Worm (Caenorhabditis elegans) whole organism, young adult: ENCODE measurements around the gene srh-241.
A peak's percentile ranks its signal among the peaks of the same experiment; 100 is the strongest.

Source experiments
- B0035.1 ChIP-seq: sonication (generic microtip); optimal IDR thresholded peaks from 2 replicates; lab custom pipeline; 2016; ENCODE audit warnings: missing genetic modification characterization, mild to moderate bottlenecking, missing compliant biosample characterization, missing genotype, missing genetic modification reagents
- F37B4.10 ChIP-seq: fragments of 200-800 bp; sonication (Bioruptor generic); IDR thresholded peaks from 2 replicates; pipeline ENCODE4 v1.3.6; 2022; ENCODE audit warnings: missing genetic modification characterization, missing compliant biosample characterization
- F39B2.1 ChIP-seq: fragments of 200-800 bp; sonication (Bioruptor generic); IDR thresholded peaks from 2 replicates; pipeline ENCODE4 v1.3.6; 2022; ENCODE audit warnings: missing genetic modification reagents, missing genetic modification characterization, missing compliant biosample characterization
- F52B5.7 ChIP-seq: sonication (generic microtip); optimal IDR thresholded peaks from 2 replicates; lab custom pipeline; 2016; ENCODE audit warnings: mild to moderate bottlenecking, missing genetic modification characterization, missing compliant biosample characterization
- F55B11.4 ChIP-seq: sonication (generic microtip); optimal IDR thresholded peaks from 2 replicates; lab custom pipeline; 2016; ENCODE audit warnings: missing compliant biosample characterization, missing genetic modification characterization, borderline replicate concordance; ENCODE audit not compliant: insufficient read depth
- K11D2.4 ChIP-seq: fragments of 200-800 bp; sonication (Bioruptor generic); IDR thresholded peaks from 2 replicates; pipeline ENCODE4 v1.3.6; 2022; ENCODE audit warnings: missing genetic modification reagents, missing genetic modification characterization, missing compliant biosample characterization
- K12H6.12 ChIP-seq: fragments of 200-800 bp; sonication (Bioruptor generic); optimal IDR thresholded peaks from 2 replicates; lab custom pipeline; 2018; ENCODE audit warnings: mild to moderate bottlenecking, missing genetic modification characterization, missing compliant biosample characterization
- Y53G8AR.9 ChIP-seq: fragments of 200-800 bp; sonication (Bioruptor generic); conservative IDR thresholded peaks from 2 replicates; pipeline ENCODE4 v1.3.6; 2022; ENCODE audit warnings: missing genetic modification reagents, missing genetic modification characterization, missing compliant biosample characterization
- Y56A3A.18 ChIP-seq: fragments of 200-800 bp; sonication (Bioruptor generic); IDR thresholded peaks from 2 replicates; pipeline ENCODE4 v1.3.6; 2022; ENCODE audit warnings: missing genetic modification reagents, missing genetic modification characterization, missing compliant biosample characterization
- atf-7 ChIP-seq: sonication (generic microtip); optimal IDR thresholded peaks from 2 replicates; lab custom pipeline; 2017; ENCODE audit warnings: mild to moderate bottlenecking, missing genetic modification characterization, missing compliant biosample characterization
- attf-3 ChIP-seq: fragments of 200-800 bp; sonication (Bioruptor generic); conservative IDR thresholded peaks from 2 replicates; pipeline ENCODE4 v1.3.6; 2022; ENCODE audit warnings: missing genetic modification reagents, missing genetic modification characterization, missing compliant biosample characterization
- cebp-2 ChIP-seq: fragments of 200-800 bp; sonication (Bioruptor generic); IDR thresholded peaks from 2 replicates; pipeline ENCODE4 v1.3.6; 2022; ENCODE audit warnings: missing genetic modification characterization, missing compliant biosample characterization
- ceh-40 ChIP-seq: fragments of 200-800 bp; sonication (Bioruptor generic); IDR thresholded peaks from 2 replicates; pipeline ENCODE4 v1.3.6; 2022; ENCODE audit warnings: missing genetic modification characterization, missing compliant biosample characterization
- ceh-91 ChIP-seq: fragments of 200-800 bp; sonication (Bioruptor generic); IDR thresholded peaks from 2 replicates; pipeline ENCODE4 v1.3.6; 2022; ENCODE audit warnings: missing genetic modification reagents, missing genetic modification characterization, missing compliant biosample characterization
- egl-18 ChIP-seq: fragments of 200-800 bp; sonication (Bioruptor generic); IDR thresholded peaks from 2 replicates; pipeline ENCODE4 v1.3.6; 2022; ENCODE audit warnings: missing genetic modification reagents, missing genetic modification characterization, missing compliant biosample characterization
- ekl-4 ChIP-seq: fragments of 200-800 bp; sonication (Bioruptor generic); IDR thresholded peaks from 2 replicates; pipeline ENCODE4 v1.3.6; 2022; ENCODE audit warnings: missing genetic modification reagents, missing genetic modification characterization, missing compliant biosample characterization
- fkh-3 ChIP-seq: sonication (generic microtip); optimal IDR thresholded peaks from 2 replicates; lab custom pipeline; 2016; ENCODE audit warnings: mild to moderate bottlenecking, missing genetic modification characterization, missing compliant biosample characterization
- hrde-1 ChIP-seq: sonication (generic microtip); optimal IDR thresholded peaks from 2 replicates; lab custom pipeline; 2016; ENCODE audit warnings: missing genetic modification characterization, mild to moderate bottlenecking, missing compliant biosample characterization, moderate library complexity, missing genotype, missing genetic modification reagents, borderline replicate concordance
- let-607 ChIP-seq, 2 experiments: fragments of 200-800 bp in 1 of 2; sonication (Bioruptor generic) in 1 of 2; sonication (generic microtip) in 1 of 2; optimal IDR thresholded peaks; 2 replicates each; lab custom pipeline; 2016 to 2018; ENCODE audit warnings: mild to moderate bottlenecking in 2 of 2, missing compliant biosample characterization in 2 of 2, missing genetic modification characterization in 2 of 2, moderate library complexity in 2 of 2, missing genotype in 1 of 2
- madf-3 ChIP-seq: fragments of 200-800 bp; sonication (Bioruptor generic); IDR thresholded peaks from 2 replicates; pipeline ENCODE4 v1.3.6; 2022; ENCODE audit warnings: missing genetic modification reagents, missing genetic modification characterization, missing compliant biosample characterization
- madf-6 ChIP-seq: fragments of 200-800 bp; sonication (Bioruptor generic); IDR thresholded peaks from 2 replicates; pipeline ENCODE4 v1.3.6; 2022; ENCODE audit warnings: missing genetic modification reagents, missing genetic modification characterization, missing compliant biosample characterization
- mes-4 ChIP-seq: sonication (generic microtip); optimal IDR thresholded peaks from 2 replicates; lab custom pipeline; 2016; ENCODE audit warnings: missing genotype, missing genetic modification characterization, missing compliant biosample characterization
- nhr-120 ChIP-seq: fragments of 200-800 bp; sonication (Bioruptor generic); IDR thresholded peaks from 2 replicates; pipeline ENCODE4 v1.3.6; 2022; ENCODE audit warnings: missing genetic modification characterization, missing compliant biosample characterization
- nhr-80 ChIP-seq: sonication (generic microtip); optimal IDR thresholded peaks from 2 replicates; lab custom pipeline; 2016; ENCODE audit warnings: missing genetic modification characterization, missing compliant biosample characterization
- rcor-1 ChIP-seq: fragments of 200-800 bp; sonication (Bioruptor generic); IDR thresholded peaks from 2 replicates; pipeline ENCODE4 v1.3.6; 2022; ENCODE audit warnings: missing genetic modification reagents, missing genetic modification characterization, missing compliant biosample characterization
- snpc-1.1 ChIP-seq: sonication (generic microtip); optimal IDR thresholded peaks from 2 replicates; lab custom pipeline; 2017; ENCODE audit warnings: missing genetic modification characterization, mild to moderate bottlenecking, missing compliant biosample characterization, antibody characterized with exemption, moderate library complexity, missing genotype, missing genetic modification reagents; ENCODE audit not compliant: insufficient read depth
- sptf-2 ChIP-seq: fragments of 200-800 bp; sonication (Bioruptor generic); optimal IDR thresholded peaks from 2 replicates; lab custom pipeline; 2018; ENCODE audit warnings: mild to moderate bottlenecking, missing genetic modification characterization, missing compliant biosample characterization
- unc-62 ChIP-seq: fragments of 150-350 bp; optimal IDR thresholded peaks from 2 replicates; lab custom pipeline; 2014; ENCODE audit warnings: missing biosample characterization, missing genetic modification reagents, missing genetic modification characterization
- zfh-2 ChIP-seq: fragments of 200-800 bp; sonication (Bioruptor generic); conservative IDR thresholded peaks from 2 replicates; pipeline ENCODE4 v1.3.6; 2022; ENCODE audit warnings: missing genetic modification reagents, missing genetic modification characterization, missing compliant biosample characterization
- ztf-26 ChIP-seq: sonication (generic microtip); optimal IDR thresholded peaks from 2 replicates; lab custom pipeline; 2017; ENCODE audit warnings: missing genetic modification characterization, missing compliant biosample characterization

Gene srh-241

DNA sequence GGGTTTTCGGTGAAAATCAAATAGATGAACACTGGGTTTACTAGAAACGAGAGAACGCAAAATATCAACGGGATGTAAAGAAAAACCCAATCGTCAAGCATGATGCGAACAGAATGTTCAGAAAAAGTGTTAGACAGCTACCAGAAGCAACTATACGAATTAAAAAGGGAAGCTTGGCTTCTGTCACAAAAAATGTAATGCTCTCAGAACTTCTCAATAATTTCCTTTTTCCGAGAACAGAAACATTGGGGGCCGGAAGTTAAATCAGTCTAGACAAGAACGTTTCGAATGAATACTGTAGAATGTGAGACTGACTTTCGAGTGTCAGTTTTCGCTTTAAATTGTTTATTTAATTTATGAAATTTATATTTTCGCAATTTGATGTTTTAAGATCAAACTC is 9.7 kb downstream of the srh-241 start, which contains the start of gene srj-54:
TSS of gene srj-54 (minus strand) at position 101 of the 400 bp plus-strand sequence.
- TF ChIP-seq K12H6.12 (tag; lab: Kevin White, UChicago) (no peak), nhr-80 (tag; lab: Kevin White, UChicago) (no peak), F37B4.10 (GFP tag; lab: Robert Waterston, UW) (no peak)
- TF ChIP-seq, all 124 proteins: peak for 0

DNA sequence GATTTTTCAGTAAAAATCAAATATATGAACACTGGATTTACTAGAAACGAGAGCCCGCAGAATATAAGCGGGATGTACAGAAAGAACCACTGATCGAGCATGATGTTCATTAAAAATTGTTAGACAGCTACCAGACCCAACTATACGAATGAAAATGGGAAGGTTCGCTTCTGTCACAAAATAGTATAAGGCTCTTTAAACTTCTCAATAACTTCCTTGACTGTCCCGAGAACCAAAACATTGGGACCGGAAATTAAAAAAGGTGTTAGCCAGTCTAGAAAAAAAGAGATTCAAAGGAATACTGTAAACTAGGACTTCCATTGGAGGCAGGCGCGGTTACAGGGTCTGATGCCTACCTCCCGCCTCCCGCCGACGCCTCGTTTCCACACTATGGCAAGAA is 11.6 kb downstream of the srh-241 start, which contains the start of gene srj-55:
TSS of gene srj-55 (minus strand) at position 101 of the 400 bp plus-strand sequence.
- TF ChIP-seq let-607 (tag; optimal IDR thresholded peaks at IDR 0.05; lab: Kevin White, UChicago) (no peak), Y56A3A.18 (GFP tag; lab: Robert Waterston, UW) (no peak), sptf-2 (GFP tag; lab: Kevin White, UChicago) (no peak)

- TF ChIP-seq ztf-26 (tag; lab: Kevin White, UChicago) (no peak), madf-6 (no peak), zfh-2 (GFP tag; lab: Robert Waterston, UW) (no peak), B0035.1 (no peak), snpc-1.1 (tag; lab: Kevin White, UChicago) (no peak), atf-7 (tag; lab: Kevin White, UChicago) (no peak), unc-62 (GFP tag; lab: Kevin White, UChicago) (no peak), Y53G8AR.9 (no peak), fkh-3 (tag; lab: Kevin White, UChicago) (no peak), K12H6.12 (tag; lab: Kevin White, UChicago) (no peak), cebp-2 (GFP tag; lab: Robert Waterston, UW) (no peak), ceh-91 (GFP tag; lab: Robert Waterston, UW) (no peak), sptf-2 (GFP tag; lab: Kevin White, UChicago) (no peak), K11D2.4 (no peak), attf-3 (GFP tag; lab: Robert Waterston, UW) (no peak), nhr-120 (no peak), egl-18 (GFP tag; lab: Robert Waterston, UW) (no peak), ekl-4 (GFP tag; lab: Robert Waterston, UW) (no peak), F39B2.1 (no peak)
These were observed 13.9 kb downstream of the srh-241 start, which contains the start of gene srj-57 for ce11 chrV:2855473-2855872. TSS of gene srj-57 (minus strand) at chrV:2855573.

DNA sequence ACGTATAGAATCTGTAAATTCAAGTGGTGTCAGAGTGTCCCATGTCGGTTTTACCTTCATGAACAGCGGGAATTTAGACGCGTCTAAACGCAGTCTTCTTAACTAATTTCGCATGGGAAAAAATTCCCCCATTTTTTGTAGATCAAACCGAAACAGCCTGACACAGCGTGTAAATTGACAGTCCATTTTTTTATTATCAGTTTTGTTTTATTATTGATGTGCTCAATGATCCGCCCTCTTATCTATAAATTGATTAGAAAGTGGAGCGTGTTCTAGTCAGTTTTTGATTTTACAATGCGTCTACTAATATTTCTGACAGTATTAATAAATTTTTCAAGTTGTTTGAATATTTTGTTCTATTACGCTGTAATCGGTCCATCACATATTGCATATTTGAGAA is 20.3 kb downstream of the srh-241 start, which contains the start of gene ugt-53:
TSS of gene ugt-53 (plus strand) at position 273 of the 400 bp plus-strand sequence.
- no peak for TF ChIP-seq madf-3 (GFP tag; lab: Robert Waterston, UW)
- TF ChIP-seq nhr-80 (tag; lab: Kevin White, UChicago), result peak; percentile 48
- TF ChIP-seq, all 124 proteins: peak for 1

ce11 chrV:2848290-2848937 is 21.0 kb downstream of the srh-241 start, which contains the start of gene srj-49:
TSS of gene srj-49 (minus strand) at chrV:2848340.
- TF ChIP-seq rcor-1 (GFP tag; lab: Robert Waterston, UW) (no peak), hrde-1 (tag; lab: Kevin White, UChicago) (no peak), F55B11.4 (no peak), F52B5.7 (tag; lab: Kevin White, UChicago) (no peak), madf-6 (no peak), mes-4 (tag; lab: Kevin White, UChicago) (no peak), ceh-40 (GFP tag; lab: Robert Waterston, UW) (no peak)
- TF ChIP-seq, all 124 proteins: peak for 0
